Fruit fly (Drosophila melanogaster) whole organism, embryonic: ENCODE data around the gene Obp99d.
A peak's percentile ranks its signal among the peaks of the same experiment; 100 is the strongest.

Source experiments
- CG10267 ChIP-seq: fragments of 200-800 bp; sonication (Bioruptor generic); optimal IDR thresholded peaks from 2 replicates; lab custom pipeline; 2018; ENCODE audit warnings: missing biosample characterization, mild to moderate bottlenecking, missing genetic modification characterization, moderate library complexity
- CG13624 ChIP-seq: fragments of 200-800 bp; sonication (Bioruptor generic); optimal IDR thresholded peaks from 2 replicates; lab custom pipeline; 2016; ENCODE audit warnings: missing biosample characterization, missing genetic modification characterization
- CG15011 ChIP-seq: fragments of 200-800 bp; sonication (Bioruptor generic); optimal IDR thresholded peaks from 3 replicates; lab custom pipeline; 2018; ENCODE audit warnings: missing biosample characterization, mild to moderate bottlenecking, missing genetic modification characterization
- CG1529 ChIP-seq: fragments of 200-800 bp; sonication (Bioruptor generic); optimal IDR thresholded peaks from 3 replicates; lab custom pipeline; 2018; ENCODE audit warnings: missing biosample characterization, missing genetic modification characterization
- CG17186 ChIP-seq: fragments of 200-800 bp; sonication (Bioruptor generic); optimal IDR thresholded peaks from 3 replicates; lab custom pipeline; 2017; ENCODE audit warnings: missing biosample characterization, missing genetic modification reagents, missing genetic modification characterization
- CG17359 ChIP-seq: fragments of 200-800 bp; sonication (Bioruptor generic); optimal IDR thresholded peaks from 3 replicates; lab custom pipeline; 2018; ENCODE audit warnings: missing biosample characterization, mild to moderate bottlenecking, missing genetic modification characterization, moderate library complexity
- CG1832 ChIP-seq: fragments of 200-800 bp; sonication (Bioruptor generic); optimal IDR thresholded peaks from 2 replicates; lab custom pipeline; 2017; ENCODE audit warnings: missing biosample characterization, mild to moderate bottlenecking, missing genetic modification characterization, inconsistent platforms
- CG42726 ChIP-seq: fragments of 200-800 bp; sonication (Bioruptor generic); IDR thresholded peaks from 2 replicates; pipeline ENCODE4 v1.3.6; 2022; ENCODE audit warnings: missing biosample characterization, missing genetic modification characterization; ENCODE audit not compliant: partially characterized antibody
- CG4404 ChIP-seq: fragments of 200-800 bp; sonication (Bioruptor generic); IDR thresholded peaks from 2 replicates; pipeline ENCODE4 v1.3.6; 2022; ENCODE audit warnings: missing biosample characterization, missing genetic modification characterization
- CG4707 ChIP-seq: fragments of 200-800 bp; sonication (Bioruptor generic); optimal IDR thresholded peaks from 2 replicates; lab custom pipeline; 2018; ENCODE audit warnings: missing biosample characterization, mild to moderate bottlenecking, missing genetic modification characterization, moderate library complexity
- CG6272 ChIP-seq: fragments of 200-800 bp; sonication (Bioruptor generic); IDR thresholded peaks from 2 replicates; pipeline ENCODE4 v1.3.6; 2022; ENCODE audit warnings: missing biosample characterization, missing genetic modification characterization
- CG6791 ChIP-seq: fragments of 200-800 bp; sonication (Bioruptor generic); IDR thresholded peaks from 3 replicates; pipeline ENCODE4 v1.3.6; 2022; ENCODE audit warnings: missing biosample characterization, missing genetic modification characterization; ENCODE audit not compliant: partially characterized antibody
- CG6813 ChIP-seq: fragments of 200-800 bp; sonication (Bioruptor generic); optimal IDR thresholded peaks from 2 replicates; lab custom pipeline; 2017; ENCODE audit warnings: missing biosample characterization, missing genetic modification characterization, mild to moderate bottlenecking, moderate library complexity, missing genetic modification reagents
- CG8924 ChIP-seq: fragments of 200-800 bp; optimal IDR thresholded peaks from 3 replicates; lab custom pipeline; 2019; ENCODE audit warnings: missing biosample characterization, mild to moderate bottlenecking, missing genetic modification characterization, moderate library complexity
- CHES-1-like ChIP-seq: fragments of 200-800 bp; sonication (Bioruptor generic); optimal IDR thresholded peaks from 2 replicates; lab custom pipeline; 2016; ENCODE audit warnings: missing biosample characterization, missing genetic modification characterization
- Gsc ChIP-seq: fragments of 200-800 bp; sonication (Bioruptor generic); IDR thresholded peaks from 2 replicates; pipeline ENCODE4 v1.3.6; 2022; ENCODE audit warnings: missing biosample characterization, missing genetic modification characterization
- Hand ChIP-seq: fragments of 200-800 bp; sonication (Bioruptor generic); optimal IDR thresholded peaks from 2 replicates; lab custom pipeline; 2017; ENCODE audit warnings: mild to moderate bottlenecking, missing biosample characterization, missing genetic modification reagents, missing genetic modification characterization
- Hey ChIP-seq: fragments of 200-800 bp; sonication (Bioruptor generic); optimal IDR thresholded peaks from 3 replicates; lab custom pipeline; 2018; ENCODE audit warnings: missing biosample characterization, mild to moderate bottlenecking, missing genetic modification characterization
- Hr39 ChIP-seq: fragments of >200 bp; optimal IDR thresholded peaks from 2 replicates; lab custom pipeline; 2017
- Lim3 ChIP-seq: fragments of 200-800 bp; sonication (Bioruptor generic); IDR thresholded peaks from 2 replicates; pipeline ENCODE4 v1.3.6; 2022; ENCODE audit warnings: missing biosample characterization, missing genetic modification characterization
- MESR4 ChIP-seq: fragments of 200-800 bp; sonication (Bioruptor generic); optimal IDR thresholded peaks from 2 replicates; lab custom pipeline; 2018; ENCODE audit warnings: missing biosample characterization, mild to moderate bottlenecking, missing genetic modification characterization, moderate library complexity
- MTF-1 ChIP-seq: fragments of 200-800 bp; sonication (Bioruptor generic); optimal IDR thresholded peaks from 2 replicates; lab custom pipeline; 2018; ENCODE audit warnings: missing biosample characterization, mild to moderate bottlenecking, missing genetic modification characterization, borderline replicate concordance
- NC2β ChIP-seq: fragments of 200-800 bp; sonication (Bioruptor generic); optimal IDR thresholded peaks from 2 replicates; lab custom pipeline; 2016; ENCODE audit warnings: missing biosample characterization, missing genetic modification characterization
- NfI ChIP-seq: fragments of 200-800 bp; sonication (Bioruptor generic); optimal IDR thresholded peaks from 3 replicates; lab custom pipeline; 2018; ENCODE audit warnings: missing biosample characterization, mild to moderate bottlenecking, missing genetic modification characterization, moderate library complexity
- Oli ChIP-seq: fragments of 200-800 bp; sonication (Bioruptor generic); optimal IDR thresholded peaks from 2 replicates; lab custom pipeline; 2018; ENCODE audit warnings: missing biosample characterization, mild to moderate bottlenecking, missing genetic modification characterization, moderate library complexity
- Opbp ChIP-seq: fragments of 200-800 bp; sonication (Bioruptor generic); IDR thresholded peaks from 3 replicates; pipeline ENCODE4 v1.3.6; 2022; ENCODE audit warnings: missing biosample characterization, missing genetic modification characterization; ENCODE audit not compliant: partially characterized antibody
- Optix ChIP-seq: fragments of 200-800 bp; sonication (Bioruptor generic); IDR thresholded peaks from 3 replicates; pipeline ENCODE4 v1.3.6; 2022; ENCODE audit warnings: missing biosample characterization, missing genetic modification characterization
- Sox102F ChIP-seq: fragments of 200-800 bp; sonication (Bioruptor generic); optimal IDR thresholded peaks from 2 replicates; lab custom pipeline; 2018; ENCODE audit warnings: missing biosample characterization, mild to moderate bottlenecking, missing genetic modification characterization, moderate library complexity
- bcd ChIP-seq: fragments of 200-800 bp; sonication (Bioruptor generic); optimal IDR thresholded peaks from 2 replicates; lab custom pipeline; 2017; ENCODE audit warnings: missing biosample characterization, mild to moderate bottlenecking, missing genetic modification characterization
- dmrt11E ChIP-seq: fragments of 200-800 bp; sonication (Bioruptor generic); optimal IDR thresholded peaks from 3 replicates; lab custom pipeline; 2018; ENCODE audit warnings: missing biosample characterization, mild to moderate bottlenecking, missing genetic modification characterization, moderate library complexity
- dmrt99B ChIP-seq: fragments of 200-800 bp; sonication (Bioruptor generic); optimal IDR thresholded peaks from 2 replicates; lab custom pipeline; 2018; ENCODE audit warnings: missing biosample characterization, mild to moderate bottlenecking, missing genetic modification characterization, moderate library complexity
- dpn ChIP-seq, 2 experiments: fragments of 200-800 bp; sonication (Bioruptor generic); optimal IDR thresholded peaks; 3 replicates each; lab custom pipeline; 2016; ENCODE audit warnings: missing biosample characterization in 2 of 2, missing genetic modification characterization in 2 of 2
- eyg ChIP-seq: fragments of 200-800 bp; sonication (Bioruptor generic); optimal IDR thresholded peaks from 3 replicates; lab custom pipeline; 2016; ENCODE audit warnings: missing biosample characterization, missing genetic modification characterization
- ftz-f1 ChIP-seq: fragments of 200-800 bp; sonication (Bioruptor generic); optimal IDR thresholded peaks from 2 replicates; lab custom pipeline; 2016; ENCODE audit warnings: missing biosample characterization, missing genetic modification characterization
- h ChIP-seq: fragments of >200 bp; optimal IDR thresholded peaks from 2 replicates; lab custom pipeline; 2017
- hb ChIP-seq: fragments of 200-800 bp; sonication (Bioruptor generic); IDR thresholded peaks from 3 replicates; pipeline ENCODE4 v1.3.6; 2022; ENCODE audit warnings: missing biosample characterization, missing genetic modification characterization; ENCODE audit not compliant: partially characterized antibody
- jumu ChIP-seq: fragments of 200-800 bp; sonication (Bioruptor generic); optimal IDR thresholded peaks from 3 replicates; lab custom pipeline; 2016; ENCODE audit warnings: missing biosample characterization, missing genetic modification characterization
- lab ChIP-seq: fragments of 200-800 bp; sonication (Bioruptor generic); optimal IDR thresholded peaks from 3 replicates; lab custom pipeline; 2017; ENCODE audit warnings: missing biosample characterization, missing genetic modification characterization, mild to moderate bottlenecking, moderate library complexity, missing genetic modification reagents
- nmo ChIP-seq: fragments of 200-800 bp; sonication (Bioruptor generic); optimal IDR thresholded peaks from 2 replicates; lab custom pipeline; 2018; ENCODE audit warnings: missing biosample characterization, mild to moderate bottlenecking, missing genetic modification characterization, moderate library complexity
- odd ChIP-seq: fragments of 200-800 bp; sonication (Bioruptor generic); optimal IDR thresholded peaks from 2 replicates; lab custom pipeline; 2017; ENCODE audit warnings: missing biosample characterization, mild to moderate bottlenecking, missing genetic modification characterization
- pan ChIP-seq, 4 experiments: fragments of >200 bp in 3 of 4; fragments of 200-800 bp in 1 of 4; sonication (Bioruptor generic) in 1 of 4; optimal IDR thresholded peaks in 3 of 4; IDR thresholded peaks in 1 of 4; 2 replicates each; pipeline versions ENCODE4 v1.3.6 to Lab custom; 2017 to 2022; ENCODE audit warnings: missing biosample characterization in 2 of 4, missing genetic modification characterization in 2 of 4, mixed read lengths in 1 of 4
- sd ChIP-seq: fragments of 200-800 bp; sonication (Bioruptor generic); optimal IDR thresholded peaks from 3 replicates; lab custom pipeline; 2018; ENCODE audit warnings: missing biosample characterization, mild to moderate bottlenecking, missing genetic modification characterization, moderate library complexity
- sisA ChIP-seq: fragments of 200-800 bp; sonication (Bioruptor generic); IDR thresholded peaks from 2 replicates; pipeline ENCODE4 v1.3.6; 2022; ENCODE audit warnings: missing biosample characterization, missing genetic modification characterization
- tgo ChIP-seq: fragments of 200-800 bp; sonication (Bioruptor generic); IDR thresholded peaks from 3 replicates; pipeline ENCODE4 v1.3.6; 2022; ENCODE audit warnings: missing biosample characterization, missing genetic modification characterization
- tin ChIP-seq: fragments of 200-800 bp; sonication (Bioruptor generic); optimal IDR thresholded peaks from 3 replicates; lab custom pipeline; 2016; ENCODE audit warnings: missing biosample characterization, missing genetic modification characterization
- tx ChIP-seq: fragments of 200-800 bp; sonication (Bioruptor generic); optimal IDR thresholded peaks from 2 replicates; lab custom pipeline; 2016; ENCODE audit warnings: missing biosample characterization, missing genetic modification characterization
- wdn ChIP-seq: fragments of 200-800 bp; sonication (Bioruptor generic); IDR thresholded peaks from 2 replicates; pipeline ENCODE4 v1.3.6; 2022; ENCODE audit warnings: missing biosample characterization, missing genetic modification characterization
- wek ChIP-seq: fragments of 200-800 bp; sonication (Bioruptor generic); optimal IDR thresholded peaks from 3 replicates; lab custom pipeline; 2018; ENCODE audit warnings: missing biosample characterization, mild to moderate bottlenecking, missing genetic modification characterization, moderate library complexity
- zfh1 ChIP-seq: fragments of 200-800 bp; sonication (Bioruptor generic); IDR thresholded peaks from 3 replicates; pipeline ENCODE4 v1.3.6; 2022; ENCODE audit warnings: missing biosample characterization, missing genetic modification characterization

Gene Obp99d

DNA sequence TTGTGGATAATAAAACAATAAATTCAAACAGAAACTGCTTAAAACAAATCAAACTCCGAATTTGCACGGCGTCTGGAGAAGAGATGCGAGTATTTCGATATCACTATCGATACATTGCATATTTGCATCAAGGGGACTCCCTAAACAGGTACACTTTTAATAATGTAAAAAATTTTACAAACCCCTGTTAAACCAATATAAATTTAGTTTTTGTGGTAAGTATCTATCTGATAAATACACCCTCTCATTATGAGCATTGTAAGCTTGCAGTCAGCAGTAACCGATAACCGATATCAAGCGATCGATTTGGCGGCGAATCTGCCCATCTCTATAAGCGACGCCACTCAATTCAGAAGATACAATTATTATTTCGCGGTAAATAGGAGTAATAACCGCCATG lies 39.0 kb upstream of the Obp99d start, which contains the start of the genes Bub3 and Cap-D2 (continued):
- TF ChIP-seq Hey = no peak
- peak; percentile 16 for TF ChIP-seq CG17186
- no peak for TF ChIP-seq CG1529
- TF ChIP-seq CG6272 (GFP tag; lab: Robert Waterston, UW) = peak; percentile 43; the same call in 1 of the 2 replicates
- no peak for TF ChIP-seq Hr39 (lab: Kevin White, UChicago)
- TF ChIP-seq jumu = peak; percentile 86
- TF ChIP-seq MTF-1 = no peak
- peak; percentile 71 for TF ChIP-seq Sox102F
- peak; percentile 42 for TF ChIP-seq MESR4
- TF ChIP-seq Lim3 = no peak
- no peak for TF ChIP-seq CG15011
- peak; percentile 57; the same call in 2 of the 3 replicates for TF ChIP-seq tgo (GFP tag; lab: Robert Waterston, UW)
- TF ChIP-seq hb (GFP tag; lab: Robert Waterston, UW) = peak; percentile 76
- TF ChIP-seq ftz-f1 (GFP tag; lab: Kevin White, UChicago) = no peak
- peak; percentile 75 for TF ChIP-seq nmo (GFP tag; lab: Kevin White, UChicago)
- no peak for TF ChIP-seq CG4707 (GFP tag; lab: Kevin White, UChicago)
- TF ChIP-seq CG13624 (GFP tag; lab: Kevin White, UChicago) = peak; percentile 82
- TF ChIP-seq Optix (GFP tag; lab: Robert Waterston, UW) = peak; percentile 63; the same call in 2 of the 3 replicates
- TF ChIP-seq Gsc = no peak
- TF ChIP-seq pan (optimal IDR thresholded peaks at IDR 0.05; lab: Kevin White, UChicago) = no peak
- peak in 1 of 2 experiments; percentile 63 for TF ChIP-seq pan (GFP tag; optimal IDR thresholded peaks at IDR 0.05 in 1 of 2, IDR thresholded peaks at IDR 0.05 in 1 of 2)
- no peak for TF ChIP-seq CG1832 (GFP tag; lab: Kevin White, UChicago)
- 0 out of 2 replicates have a peak, but pooled peaks have one; percentile 12 for TF ChIP-seq CG42726 (GFP tag; lab: Robert Waterston, UW)
- TF ChIP-seq sisA = peak; percentile 71
- peak; percentile 65 for TF ChIP-seq CG8924 (tag; lab: Kevin White, UChicago)
- peak; percentile 81 for TF ChIP-seq tin (GFP tag; lab: Kevin White, UChicago)
- peak; percentile 66 for TF ChIP-seq NfI
- TF ChIP-seq h (lab: Kevin White, UChicago) = no peak
- peak; percentile 43 for TF ChIP-seq Oli (tag; lab: Kevin White, UChicago)
- peak; percentile 22 for TF ChIP-seq Hand (GFP tag; lab: Kevin White, UChicago)
- TF ChIP-seq lab (GFP tag; lab: Kevin White, UChicago) = peak; percentile 73
- peak; percentile 99 for TF ChIP-seq wek
- no peak for TF ChIP-seq CG17359 (tag; lab: Kevin White, UChicago)
- TF ChIP-seq bcd = peak; percentile 67
- TF ChIP-seq eyg (GFP tag; lab: Kevin White, UChicago) = peak; percentile 21
- TF ChIP-seq dmrt99B (tag; lab: Kevin White, UChicago) = no peak
- TF ChIP-seq sd (tag; lab: Kevin White, UChicago) = no peak
- TF ChIP-seq tx (GFP tag; lab: Kevin White, UChicago) = peak; percentile 64
- TF ChIP-seq dpn (GFP tag; optimal IDR thresholded peaks at IDR 0.05; lab: Kevin White, UChicago) = peak; percentile 83 to 84
- peak; percentile 46; the same call in 1 of the 3 replicates for TF ChIP-seq zfh1 (GFP tag; lab: Robert Waterston, UW)
- no peak for TF ChIP-seq odd (GFP tag; lab: Kevin White, UChicago)
- TF ChIP-seq CG10267 = peak; percentile 65
- TF ChIP-seq CG6791 = peak; percentile 75
- TF ChIP-seq CG4404 (GFP tag; lab: Robert Waterston, UW) = peak; percentile 45
- TF ChIP-seq NC2β (GFP tag; lab: Kevin White, UChicago) = peak; percentile 78
- 0 out of 2 replicates have a peak, but pooled peaks have one; percentile 45 for TF ChIP-seq wdn
- no peak for TF ChIP-seq CG6813 (GFP tag; lab: Kevin White, UChicago)
- TF ChIP-seq CHES-1-like (GFP tag; lab: Kevin White, UChicago) = peak; percentile 89
- peak; percentile 67 for TF ChIP-seq dmrt11E (tag; lab: Kevin White, UChicago)
- peak; percentile 88 for TF ChIP-seq Opbp (GFP tag; lab: Robert Waterston, UW)
